Fruit fly (Drosophila melanogaster) whole organism, prepupa: Measurements from ENCODE around the gene Amnionless.
A peak's percentile ranks its signal among the peaks of the same experiment; 100 is the strongest.

Experiments
- CG10631 ChIP-seq: fragments of 200-800 bp; sonication (Bioruptor generic); optimal IDR thresholded peaks from 2 replicates; lab custom pipeline; 2016; ENCODE audit warnings: missing biosample characterization, missing genetic modification characterization
- CG10669 ChIP-seq: fragments of 200-800 bp; sonication (Bioruptor generic); optimal IDR thresholded peaks from 3 replicates; lab custom pipeline; 2018; ENCODE audit warnings: missing biosample characterization, mild to moderate bottlenecking, missing genetic modification characterization, moderate library complexity
- CG11762 ChIP-seq: fragments of 200-800 bp; sonication (Bioruptor generic); optimal IDR thresholded peaks from 3 replicates; lab custom pipeline; 2016; ENCODE audit warnings: missing biosample characterization, missing genetic modification characterization; ENCODE audit not compliant: insufficient read depth
- CG11902 ChIP-seq: fragments of 200-800 bp; sonication (Bioruptor generic); optimal IDR thresholded peaks from 3 replicates; lab custom pipeline; 2016; ENCODE audit warnings: missing biosample characterization, missing genetic modification characterization
- CG15336 ChIP-seq: fragments of 200-800 bp; sonication (Bioruptor generic); IDR thresholded peaks from 2 replicates; pipeline ENCODE4 v1.3.6; 2022; ENCODE audit warnings: missing biosample characterization, missing genetic modification characterization
- CG1621 ChIP-seq: fragments of 200-800 bp; sonication (Bioruptor generic); optimal IDR thresholded peaks from 3 replicates; lab custom pipeline; 2018; ENCODE audit warnings: missing biosample characterization, mild to moderate bottlenecking, missing genetic modification characterization
- CG16779 ChIP-seq: fragments of 200-800 bp; sonication (Bioruptor generic); optimal IDR thresholded peaks from 3 replicates; lab custom pipeline; 2017; ENCODE audit warnings: missing biosample characterization, mild to moderate bottlenecking, missing genetic modification characterization
- CG3032 ChIP-seq: fragments of 200-800 bp; optimal IDR thresholded peaks from 2 replicates; lab custom pipeline; 2019; ENCODE audit warnings: missing biosample characterization, mild to moderate bottlenecking, missing genetic modification characterization, moderate library complexity
- CG31627 ChIP-seq: fragments of 200-800 bp; sonication (Bioruptor generic); optimal IDR thresholded peaks from 3 replicates; lab custom pipeline; 2016; ENCODE audit warnings: missing biosample characterization, missing genetic modification characterization
- CG32006 ChIP-seq: fragments of 200-800 bp; sonication (Bioruptor generic); optimal IDR thresholded peaks from 3 replicates; lab custom pipeline; 2017; ENCODE audit warnings: missing biosample characterization, mild to moderate bottlenecking, missing genetic modification characterization
- CG34406 ChIP-seq: fragments of 200-800 bp; sonication (Bioruptor generic); optimal IDR thresholded peaks from 3 replicates; lab custom pipeline; 2016; ENCODE audit warnings: missing biosample characterization, missing genetic modification characterization
- CG3919 ChIP-seq: fragments of 200-800 bp; sonication (Bioruptor generic); optimal IDR thresholded peaks from 3 replicates; lab custom pipeline; 2016; ENCODE audit warnings: missing biosample characterization, missing genetic modification characterization
- CG4318 ChIP-seq: fragments of 200-800 bp; sonication (Bioruptor generic); optimal IDR thresholded peaks from 3 replicates; lab custom pipeline; 2017; ENCODE audit warnings: missing biosample characterization, mild to moderate bottlenecking, missing genetic modification characterization
- CG6163 ChIP-seq: fragments of 200-800 bp; sonication (Bioruptor generic); IDR thresholded peaks from 3 replicates; pipeline ENCODE4 v1.3.6; 2022; ENCODE audit warnings: missing biosample characterization, missing genetic modification characterization
- CG6276 ChIP-seq: fragments of 200-800 bp; sonication (Bioruptor generic); optimal IDR thresholded peaks from 2 replicates; lab custom pipeline; 2017; ENCODE audit warnings: missing biosample characterization, mild to moderate bottlenecking, missing genetic modification characterization
- CG6792 ChIP-seq: fragments of 200-800 bp; sonication (Bioruptor generic); optimal IDR thresholded peaks from 3 replicates; lab custom pipeline; 2016; ENCODE audit warnings: missing biosample characterization, missing genetic modification characterization
- CG7368 ChIP-seq: fragments of 200-800 bp; sonication (Bioruptor generic); optimal IDR thresholded peaks from 3 replicates; lab custom pipeline; 2016; ENCODE audit warnings: missing biosample characterization, missing genetic modification characterization
- CG8119 ChIP-seq: fragments of 200-800 bp; sonication (Bioruptor generic); IDR thresholded peaks from 3 replicates; pipeline ENCODE4 v1.3.6; 2022; ENCODE audit warnings: missing biosample characterization, missing genetic modification characterization
- CG8319 ChIP-seq: fragments of 200-800 bp; sonication (Bioruptor generic); optimal IDR thresholded peaks from 3 replicates; lab custom pipeline; 2016; ENCODE audit warnings: missing biosample characterization, missing genetic modification characterization
- CG9139 ChIP-seq: fragments of 200-800 bp; sonication (Bioruptor generic); optimal IDR thresholded peaks from 3 replicates; lab custom pipeline; 2017; ENCODE audit warnings: missing biosample characterization, mild to moderate bottlenecking, missing genetic modification characterization
- Eip78C ChIP-seq: fragments of 200-800 bp; sonication (Bioruptor generic); peaks from one replicate; lab custom pipeline; 2016; ENCODE audit warnings: missing biosample characterization, missing genetic modification characterization
- Ets21C ChIP-seq: fragments of 200-800 bp; sonication (Bioruptor generic); optimal IDR thresholded peaks from 3 replicates; lab custom pipeline; 2016; ENCODE audit warnings: missing biosample characterization, missing genetic modification characterization
- Gug ChIP-seq: fragments of 200-800 bp; sonication (Bioruptor generic); IDR thresholded peaks from 2 replicates; pipeline ENCODE4 v1.3.6; 2022; ENCODE audit warnings: missing biosample characterization, missing genetic modification characterization
- Hr38 ChIP-seq: sonication (Bioruptor generic); optimal IDR thresholded peaks from 2 replicates; lab custom pipeline; 2016; ENCODE audit warnings: missing biosample characterization, missing genetic modification characterization
- Hr39 ChIP-seq: fragments of 200-800 bp; sonication (Bioruptor generic); optimal IDR thresholded peaks from 2 replicates; lab custom pipeline; 2016; ENCODE audit warnings: missing biosample characterization, missing genetic modification characterization
- Hr4 ChIP-seq: fragments of 200-800 bp; sonication (Bioruptor generic); optimal IDR thresholded peaks from 3 replicates; lab custom pipeline; 2016; ENCODE audit warnings: missing biosample characterization, missing genetic modification characterization
- Lpt ChIP-seq: fragments of 200-800 bp; sonication (Bioruptor generic); optimal IDR thresholded peaks from 3 replicates; lab custom pipeline; 2016; ENCODE audit warnings: missing biosample characterization, missing genetic modification characterization
- OdsH ChIP-seq: fragments of 200-800 bp; sonication (Bioruptor generic); optimal IDR thresholded peaks from 3 replicates; lab custom pipeline; 2016; ENCODE audit warnings: missing biosample characterization, missing genetic modification characterization
- Sox14 ChIP-seq: fragments of 200-800 bp; sonication (Bioruptor generic); optimal IDR thresholded peaks from 3 replicates; lab custom pipeline; 2016; ENCODE audit warnings: missing biosample characterization, missing genetic modification characterization
- Sox15 ChIP-seq: fragments of 200-800 bp; sonication (Bioruptor generic); optimal IDR thresholded peaks from 3 replicates; lab custom pipeline; 2016; ENCODE audit warnings: missing biosample characterization, missing genetic modification characterization
- achi ChIP-seq: fragments of 200-800 bp; sonication (Bioruptor generic); optimal IDR thresholded peaks from 3 replicates; lab custom pipeline; 2016; ENCODE audit warnings: missing biosample characterization, missing genetic modification characterization
- acj6 ChIP-seq: fragments of 200-800 bp; sonication (Bioruptor generic); optimal IDR thresholded peaks from 3 replicates; lab custom pipeline; 2016; ENCODE audit warnings: missing biosample characterization, missing genetic modification characterization
- cyc ChIP-seq: fragments of 200-800 bp; sonication (Bioruptor generic); optimal IDR thresholded peaks from 3 replicates; lab custom pipeline; 2016; ENCODE audit warnings: missing biosample characterization, missing genetic modification characterization
- dac ChIP-seq: fragments of 200-800 bp; sonication (Bioruptor generic); optimal IDR thresholded peaks from 2 replicates; lab custom pipeline; 2017; ENCODE audit warnings: missing biosample characterization, mild to moderate bottlenecking, missing genetic modification characterization
- eg ChIP-seq: fragments of 200-800 bp; sonication (Bioruptor generic); IDR thresholded peaks from 3 replicates; pipeline ENCODE4 v1.3.6; 2022; ENCODE audit warnings: missing biosample characterization, missing genetic modification characterization
- esn ChIP-seq: fragments of 200-800 bp; sonication (Bioruptor generic); optimal IDR thresholded peaks from 2 replicates; lab custom pipeline; 2016; ENCODE audit warnings: missing biosample characterization, mild to moderate bottlenecking, missing genetic modification characterization, moderate library complexity
- fd59A ChIP-seq: fragments of 200-800 bp; sonication (Bioruptor generic); optimal IDR thresholded peaks from 2 replicates; lab custom pipeline; 2017; ENCODE audit warnings: missing biosample characterization, mild to moderate bottlenecking, missing genetic modification characterization, missing genetic modification reagents
- fd85E ChIP-seq: fragments of 200-800 bp; sonication (Bioruptor generic); optimal IDR thresholded peaks from 3 replicates; lab custom pipeline; 2016; ENCODE audit warnings: missing biosample characterization, missing genetic modification characterization
- fkh ChIP-seq: fragments of 200-800 bp; sonication (Bioruptor generic); optimal IDR thresholded peaks from 3 replicates; lab custom pipeline; 2017; ENCODE audit warnings: missing biosample characterization, mild to moderate bottlenecking, missing genetic modification characterization, moderate library complexity
- lz ChIP-seq: fragments of 200-800 bp; sonication (Bioruptor generic); optimal IDR thresholded peaks from 3 replicates; lab custom pipeline; 2016; ENCODE audit warnings: missing biosample characterization, missing genetic modification characterization
- pdm3 ChIP-seq: fragments of 200-800 bp; sonication (Bioruptor generic); optimal IDR thresholded peaks from 3 replicates; lab custom pipeline; 2016; ENCODE audit warnings: missing biosample characterization, missing genetic modification characterization
- salr ChIP-seq, 2 experiments: fragments of 200-800 bp; sonication (Bioruptor generic); optimal IDR thresholded peaks; 3 replicates each; lab custom pipeline; 2016 to 2018; ENCODE audit warnings: missing biosample characterization in 2 of 2, missing genetic modification characterization in 2 of 2, mild to moderate bottlenecking in 1 of 2
- ss ChIP-seq, 2 experiments: fragments of 200-800 bp; sonication (Bioruptor generic); optimal IDR thresholded peaks; 2 replicates in 1 of 2; 3 replicates in 1 of 2; lab custom pipeline; 2017 to 2018; ENCODE audit warnings: mild to moderate bottlenecking in 2 of 2, missing biosample characterization in 2 of 2, missing genetic modification characterization in 2 of 2, moderate library complexity in 1 of 2
- svp ChIP-seq: fragments of 200-800 bp; sonication (Bioruptor generic); peaks from one replicate; lab custom pipeline; 2016; ENCODE audit warnings: missing biosample characterization, missing genetic modification characterization
- topi ChIP-seq: fragments of 200-800 bp; sonication (Bioruptor generic); optimal IDR thresholded peaks from 3 replicates; lab custom pipeline; 2016; ENCODE audit warnings: missing biosample characterization, missing genetic modification characterization
- vri ChIP-seq: fragments of 200-800 bp; sonication (Bioruptor generic); optimal IDR thresholded peaks from 3 replicates; lab custom pipeline; 2016; ENCODE audit warnings: missing biosample characterization, mild to moderate bottlenecking, missing genetic modification characterization

The Amnionless gene

DNA sequence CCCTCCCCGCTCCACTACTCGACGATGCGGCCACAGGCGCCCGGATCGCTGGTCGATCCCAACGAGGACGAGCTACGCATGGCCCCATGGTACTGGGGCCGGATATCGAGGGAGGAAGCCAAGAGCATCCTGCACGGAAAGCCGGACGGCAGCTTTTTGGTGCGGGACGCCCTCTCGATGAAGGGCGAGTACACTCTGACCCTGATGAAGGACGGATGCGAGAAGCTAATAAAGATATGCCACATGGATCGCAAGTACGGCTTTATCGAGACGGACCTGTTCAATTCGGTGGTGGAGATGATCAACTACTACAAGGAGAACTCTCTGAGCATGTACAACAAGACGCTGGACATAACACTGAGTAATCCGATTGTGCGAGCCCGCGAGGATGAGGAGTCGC is 10.1 kb upstream of the Amnionless start:
- peak; percentile 2 for TF ChIP-seq svp
- TF ChIP-seq CG10669: no peak
- no peak for TF ChIP-seq CG15336 (GFP tag; lab: Robert Waterston, UW)
- no peak for TF ChIP-seq CG10631

DNA sequence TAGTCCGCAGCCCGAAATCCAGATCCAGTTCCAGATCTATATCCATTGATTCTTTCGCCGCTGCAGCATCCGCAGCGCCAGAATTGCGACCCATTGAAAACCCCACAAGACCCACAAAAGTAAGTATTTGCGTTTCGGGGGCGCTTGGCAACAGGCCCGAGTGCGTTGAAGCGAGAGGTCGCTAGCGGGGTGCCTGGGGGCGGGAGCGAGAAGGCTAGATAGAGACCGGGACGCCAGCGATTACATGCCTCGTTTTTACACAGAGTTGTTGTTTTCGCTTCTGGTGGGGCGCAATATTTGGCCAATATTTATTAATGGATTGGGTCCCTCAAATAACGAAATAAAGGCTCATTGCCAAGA is 9.3 kb upstream of the Amnionless start:
- TF ChIP-seq Eip78C (GFP tag; lab: Kevin White, UChicago) (peak; percentile 39), fd85E (GFP tag; lab: Kevin White, UChicago) (no peak), fkh (GFP tag; lab: Kevin White, UChicago) (peak; percentile 89), svp (peak; percentile 85)

DNA sequence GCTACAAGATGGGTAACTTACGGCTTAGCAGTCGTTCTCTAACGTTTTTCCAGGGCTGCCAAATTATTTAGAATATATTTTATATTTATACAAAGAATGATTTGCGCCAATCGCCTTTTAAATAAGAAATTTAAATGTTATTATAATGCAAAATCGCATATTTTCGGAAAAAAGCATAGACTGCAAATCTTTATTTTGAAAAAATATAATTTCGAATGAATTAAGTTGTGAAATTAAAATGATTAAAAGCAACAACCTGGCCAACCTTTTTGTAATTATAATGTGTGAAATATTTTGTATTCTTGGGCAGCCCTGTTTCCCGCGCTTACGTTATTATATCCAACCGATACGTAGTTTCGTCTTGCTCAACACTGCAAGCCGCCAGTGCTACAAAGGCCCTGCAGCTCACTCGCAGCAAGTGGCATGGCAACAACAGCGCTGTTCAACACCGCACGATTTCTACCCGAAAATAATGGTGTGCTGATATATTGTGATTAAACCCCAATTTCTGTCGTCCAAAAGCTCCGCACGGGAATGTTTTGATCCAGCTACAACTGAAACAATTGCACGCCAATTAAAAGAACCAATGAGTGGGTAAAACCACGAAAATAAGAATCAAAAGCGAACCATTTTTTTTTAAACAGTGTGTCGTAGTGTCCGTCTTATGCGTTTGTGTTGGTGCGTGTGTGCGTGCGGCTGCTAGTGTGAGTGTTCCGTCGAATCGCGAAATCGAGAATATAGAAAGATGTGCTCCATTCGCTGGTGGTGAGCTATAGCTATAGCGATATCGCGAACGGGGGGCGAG is 8.7 kb upstream of the Amnionless start, which contains the start of gene Pi3K21B:
Gene Pi3K21B (plus strand): TSS at position 401 of the 805 bp plus-strand sequence.
- TF ChIP-seq vri (GFP tag; lab: Kevin White, UChicago) (peak; percentile 90), CG16779 (tag; lab: Kevin White, UChicago) (peak; percentile 38), Gug (GFP tag; lab: Robert Waterston, UW) (peak; percentile 52), CG32006 (peak; percentile 92), CG7368 (GFP tag; lab: Kevin White, UChicago) (peak; percentile 79), CG1621 (tag; lab: Kevin White, UChicago) (peak; percentile 67), lz (GFP tag; lab: Kevin White, UChicago) (peak; percentile 90), Eip78C (GFP tag; lab: Kevin White, UChicago) (peak; percentile 95), salr (GFP tag; optimal IDR thresholded peaks at IDR 0.05; lab: Kevin White, UChicago) (peak; percentile 56 to 87), esn (GFP tag; lab: Kevin White, UChicago) (peak; percentile 91), Lpt (GFP tag; lab: Kevin White, UChicago) (peak; percentile 83), OdsH (GFP tag; lab: Kevin White, UChicago) (peak; percentile 94), CG11762 (peak; percentile 75), CG11902 (GFP tag; lab: Kevin White, UChicago) (peak; percentile 87), CG31627 (GFP tag; lab: Kevin White, UChicago) (peak; percentile 93), topi (peak; percentile 86), eg (GFP tag; lab: Robert Waterston, UW) (peak; percentile 81), fd59A (GFP tag; lab: Kevin White, UChicago) (peak; percentile 85), dac (GFP tag; lab: Kevin White, UChicago) (peak; percentile 79), CG15336 (GFP tag; lab: Robert Waterston, UW) (peak; percentile 80), CG34406 (GFP tag; lab: Kevin White, UChicago) (peak; percentile 91), CG8319 (GFP tag; lab: Kevin White, UChicago) (peak; percentile 83), CG9139 (GFP tag; lab: Kevin White, UChicago) (peak; percentile 61), fd85E (GFP tag; lab: Kevin White, UChicago) (peak; percentile 76), Hr39 (GFP tag; lab: Kevin White, UChicago) (peak; percentile 89), Hr4 (GFP tag; lab: Kevin White, UChicago) (peak; percentile 83), achi (GFP tag; lab: Kevin White, UChicago) (peak; percentile 89), svp (peak; percentile 94), cyc (peak; percentile 93), ss (GFP tag; optimal IDR thresholded peaks at IDR 0.05; lab: Kevin White, UChicago) (peak; percentile 47 to 80), Ets21C (GFP tag; lab: Kevin White, UChicago) (peak; percentile 84), CG6792 (GFP tag; lab: Kevin White, UChicago) (peak; percentile 90), pdm3 (GFP tag; lab: Kevin White, UChicago) (peak; percentile 89), CG8119 (GFP tag; lab: Robert Waterston, UW) (peak; percentile 92), CG3032 (tag; lab: Kevin White, UChicago) (peak; percentile 88), Sox14 (GFP tag; lab: Kevin White, UChicago) (peak; percentile 88), CG6163 (GFP tag; lab: Robert Waterston, UW) (peak; percentile 88; the same call in 2 of the 3 replicates), Hr38 (peak; percentile 76), Sox15 (peak; percentile 90), acj6 (GFP tag; lab: Kevin White, UChicago) (peak; percentile 92), CG10631 (peak; percentile 93), CG3919 (GFP tag; lab: Kevin White, UChicago) (peak; percentile 93), CG4318 (GFP tag; lab: Kevin White, UChicago) (no peak), CG6276 (GFP tag; lab: Kevin White, UChicago) (no peak)
